Fruit fly (Drosophila melanogaster): ENCODE results near the gene CG42537.
A peak's percentile ranks its signal among the peaks of the same experiment; 100 is the strongest.

CG42537 gene

DNA sequence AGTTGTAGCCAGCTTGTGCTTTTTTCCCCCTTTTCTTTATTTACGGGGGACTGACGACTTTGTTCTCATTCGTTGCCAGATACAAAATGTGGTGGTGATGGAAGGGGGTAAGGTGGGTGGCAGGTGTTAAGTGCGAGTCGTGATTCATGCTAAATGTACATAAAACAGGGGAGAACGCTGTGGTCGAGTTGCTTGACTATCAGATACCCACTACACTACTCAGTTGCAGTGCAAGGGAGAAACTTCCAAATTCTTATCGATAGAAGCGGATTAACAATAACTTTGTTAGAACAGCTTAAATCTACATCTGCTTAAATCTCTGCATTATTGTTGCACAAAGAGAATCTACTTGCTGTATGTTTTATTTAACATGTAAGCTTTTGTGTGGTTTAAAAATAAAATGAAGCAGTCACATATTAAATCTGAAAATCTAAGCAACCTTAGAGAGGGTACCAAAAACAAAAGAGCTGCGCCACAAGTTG, 20.1 kb downstream of the CG42537 start (continued):
- TF ChIP-seq phol (tag; optimal IDR thresholded peaks at IDR 0.05): peak; percentile 2
- peak in 1 of 2 experiments; percentile 48 for TF ChIP-seq Hr51 (GFP tag; optimal IDR thresholded peaks at IDR 0.05)
- TF ChIP-seq CG12744 (GFP tag; optimal IDR thresholded peaks at IDR 0.05): no peak
- peak; percentile 28 for TF ChIP-seq Blimp-1 (GFP tag; optimal IDR thresholded peaks at IDR 0.05)
- TF ChIP-seq CG12391 (tag; optimal IDR thresholded peaks at IDR 0.05): peak; percentile 20
- peak; percentile 28; the same call in 1 of the 2 replicates for TF ChIP-seq Xrp1 (GFP tag; IDR thresholded peaks at IDR 0.05)
- peak; percentile 28 for TF ChIP-seq HHEX (GFP tag; optimal IDR thresholded peaks at IDR 0.05)
- TF ChIP-seq ranshi (GFP tag; IDR thresholded peaks at IDR 0.05): no peak
- TF ChIP-seq H2.0 (GFP tag; IDR thresholded peaks at IDR 0.05): no peak
- peak; percentile 20 for TF ChIP-seq Vsx1 (GFP tag; optimal IDR thresholded peaks at IDR 0.05)
- no peak for TF ChIP-seq CTCF (GFP tag; optimal IDR thresholded peaks at IDR 0.05)
- no peak for TF ChIP-seq CG8089 (GFP tag; optimal IDR thresholded peaks at IDR 0.05)
- TF ChIP-seq ATbp (GFP tag; optimal IDR thresholded peaks at IDR 0.05): peak; percentile 35
- no peak for TF ChIP-seq rib (GFP tag; IDR thresholded peaks at IDR 0.05)
- peak; percentile 37; the same call in 1 of the 2 replicates for TF ChIP-seq Awh (GFP tag; IDR thresholded peaks at IDR 0.05)
- TF ChIP-seq caup (GFP tag; optimal IDR thresholded peaks at IDR 0.05; ENCODE audit: severe bottlenecking): peak; percentile 19
- TF ChIP-seq Hr78 (GFP tag; optimal IDR thresholded peaks at IDR 0.05): no peak
- TF ChIP-seq nom (GFP tag; optimal IDR thresholded peaks at IDR 0.05): no peak

DNA sequence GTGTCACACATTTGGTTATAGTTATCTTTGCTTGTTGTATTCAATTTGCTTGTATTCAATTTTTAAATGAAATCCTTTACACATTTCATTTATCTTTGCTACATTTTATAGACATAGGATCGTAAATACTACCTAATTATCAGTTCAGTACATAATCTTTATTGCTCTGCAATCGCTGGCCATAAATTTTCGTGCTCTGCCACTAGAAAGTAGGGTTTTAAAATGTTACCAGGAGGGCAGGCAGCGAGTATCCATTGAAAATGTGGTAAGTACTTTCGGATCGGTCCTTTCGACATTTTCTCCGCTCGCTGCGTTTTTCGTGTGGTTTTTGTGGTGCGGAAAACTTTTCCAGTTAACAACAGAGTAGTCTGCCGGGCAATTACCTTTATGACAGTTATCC, 21.7 kb downstream of the CG42537 start:
- TF ChIP-seq sens (GFP tag) (peak; percentile 26), Bdp1 (GFP tag; optimal IDR thresholded peaks at IDR 0.05) (no peak), PHDP (tag; optimal IDR thresholded peaks at IDR 0.05) (peak; percentile 20), CG15011 (GFP tag; optimal IDR thresholded peaks at IDR 0.05) (peak; percentile 18), CG10431 (GFP tag; optimal IDR thresholded peaks at IDR 0.05) (peak; percentile 41), dimm (GFP tag; IDR thresholded peaks at IDR 0.05) (no peak), CG2678 (tag; optimal IDR thresholded peaks at IDR 0.05) (peak; percentile 14), CTCF (GFP tag; optimal IDR thresholded peaks at IDR 0.05) (peak; percentile 10), CG34376 (GFP tag; optimal IDR thresholded peaks at IDR 0.05) (peak; percentile 28), MESR4 (GFP tag; optimal IDR thresholded peaks at IDR 0.05) (no peak), CG5180 (GFP tag; optimal IDR thresholded peaks at IDR 0.05) (peak; percentile 3), CG12071 (GFP tag; optimal IDR thresholded peaks at IDR 0.05) (peak; percentile 46), CG4707 (GFP tag; optimal IDR thresholded peaks at IDR 0.05) (peak; percentile 17), zen (tag; optimal IDR thresholded peaks at IDR 0.05) (peak; percentile 54), CG8765 (GFP tag; IDR thresholded peaks at IDR 0.05) (no peak), cad (GFP tag; optimal IDR thresholded peaks at IDR 0.05) (peak; percentile 80), HLH3B (GFP tag; IDR thresholded peaks at IDR 0.05) (no peak), B-H1 (GFP tag; IDR thresholded peaks at IDR 0.05) (no peak), CG6175 (GFP tag; IDR thresholded peaks at IDR 0.05) (no peak), Nf-YA (GFP tag; IDR thresholded peaks at IDR 0.05) (no peak), CG17186 (GFP tag; optimal IDR thresholded peaks at IDR 0.05) (no peak), Vsx1 (GFP tag; optimal IDR thresholded peaks at IDR 0.05) (peak; percentile 51), unpg (GFP tag; optimal IDR thresholded peaks at IDR 0.05) (peak; percentile 4), CG15479 (GFP tag; optimal IDR thresholded peaks at IDR 0.05) (peak; percentile 53), CG1024 (GFP tag; IDR thresholded peaks at IDR 0.05) (no peak), grau (tag; optimal IDR thresholded peaks at IDR 0.05) (no peak), CG17359 (tag; optimal IDR thresholded peaks at IDR 0.05) (no peak), sd (tag; optimal IDR thresholded peaks at IDR 0.05) (peak; percentile 46), CG31224 (GFP tag; IDR thresholded peaks at IDR 0.05) (peak; percentile 52; the same call in 1 of the 2 replicates), Hr51 (GFP tag; optimal IDR thresholded peaks at IDR 0.05) (peak in 1 of 2 experiments; percentile 23), CG2199 (GFP tag; IDR thresholded peaks at IDR 0.05) (peak; percentile 78; the same call in 1 of the 3 replicates)

Measured in whole organism, embryonic.